Worm (Caenorhabditis elegans) whole organism, L3 larva: ENCODE data around the gene spp-21.

Experiments
- R02D3.7 ChIP-seq: fragments of 150-350 bp; optimal IDR thresholded peaks from 2 replicates; lab custom pipeline; 2014; ENCODE audit warnings: missing biosample characterization, missing genetic modification characterization
- ZK546.5 ChIP-seq: sonication (generic microtip); optimal IDR thresholded peaks from 2 replicates; lab custom pipeline; 2017; ENCODE audit warnings: missing biosample characterization, missing genetic modification characterization
- ama-1 ChIP-seq: fragments of 150-350 bp; optimal IDR thresholded peaks from 2 replicates; lab custom pipeline; 2018
- ceh-16 ChIP-seq: sonication (generic microtip); optimal IDR thresholded peaks from 2 replicates; lab custom pipeline; 2017; ENCODE audit warnings: missing biosample characterization, missing genetic modification characterization
- ceh-28 ChIP-seq: fragments of 150-350 bp; optimal IDR thresholded peaks from 2 replicates; lab custom pipeline; 2014; ENCODE audit warnings: missing biosample characterization, missing genetic modification reagents, missing genetic modification characterization
- ceh-9 ChIP-seq: sonication (generic microtip); optimal IDR thresholded peaks from 2 replicates; lab custom pipeline; 2018; ENCODE audit warnings: missing biosample characterization, missing genetic modification characterization
- daf-12 ChIP-seq: fragments of 150-350 bp; optimal IDR thresholded peaks from 2 replicates; lab custom pipeline; 2014; ENCODE audit warnings: missing biosample characterization, missing genetic modification reagents, missing genetic modification characterization
- egl-27 ChIP-seq: sonication (generic microtip); optimal IDR thresholded peaks from 4 replicates; lab custom pipeline; 2017; ENCODE audit warnings: missing biosample characterization, missing genetic modification reagents, missing genetic modification characterization
- egl-5 ChIP-seq: fragments of 150-350 bp; optimal IDR thresholded peaks from 2 replicates; lab custom pipeline; 2017; ENCODE audit warnings: missing biosample characterization, missing genetic modification reagents, missing genetic modification characterization, inconsistent platforms
- elt-1 ChIP-seq: fragments of 150-350 bp; optimal IDR thresholded peaks from 2 replicates; lab custom pipeline; 2014; ENCODE audit warnings: missing biosample characterization, missing genetic modification characterization
- elt-2 ChIP-seq: sonication (generic microtip); optimal IDR thresholded peaks from 2 replicates; lab custom pipeline; 2016; ENCODE audit warnings: missing genetic modification reagents, mild to moderate bottlenecking, missing genetic modification characterization, missing compliant biosample characterization
- fkh-10 ChIP-seq: sonication (generic microtip); optimal IDR thresholded peaks from 2 replicates; lab custom pipeline; 2017; ENCODE audit warnings: missing biosample characterization, missing genetic modification reagents, missing genetic modification characterization
- fkh-2 ChIP-seq: fragments of 150-350 bp; optimal IDR thresholded peaks from 2 replicates; lab custom pipeline; 2014; ENCODE audit warnings: missing biosample characterization, missing genetic modification reagents, missing genetic modification characterization
- hmg-11 ChIP-seq: sonication (generic microtip); optimal IDR thresholded peaks from 2 replicates; lab custom pipeline; 2016; ENCODE audit warnings: missing genetic modification characterization, missing compliant biosample characterization
- jun-1 ChIP-seq: fragments of 150-350 bp; optimal IDR thresholded peaks from 2 replicates; lab custom pipeline; 2014; ENCODE audit warnings: missing biosample characterization, missing genetic modification reagents, missing genetic modification characterization
- lin-15B ChIP-seq: fragments of 150-350 bp; optimal IDR thresholded peaks from 2 replicates; lab custom pipeline; 2014; ENCODE audit warnings: missing biosample characterization, missing genetic modification characterization
- lin-39 ChIP-seq: fragments of 150-350 bp; optimal IDR thresholded peaks from 2 replicates; lab custom pipeline; 2018; ENCODE audit warnings: missing biosample characterization, missing genetic modification reagents, missing genetic modification characterization
- lsy-12 ChIP-seq: sonication (generic microtip); optimal IDR thresholded peaks from 2 replicates; lab custom pipeline; 2016; ENCODE audit warnings: mild to moderate bottlenecking, missing genetic modification characterization, missing compliant biosample characterization
- mdl-1 ChIP-seq: fragments of 150-350 bp; optimal IDR thresholded peaks from 2 replicates; lab custom pipeline; 2014; ENCODE audit warnings: missing biosample characterization, missing genetic modification characterization
- nfya-1 ChIP-seq: sonication (generic microtip); optimal IDR thresholded peaks from 2 replicates; lab custom pipeline; 2017; ENCODE audit warnings: missing genetic modification characterization, mild to moderate bottlenecking, missing compliant biosample characterization, antibody characterized with exemption, moderate library complexity; ENCODE audit not compliant: insufficient read depth
- nhr-11 ChIP-seq: fragments of 150-350 bp; optimal IDR thresholded peaks from 2 replicates; lab custom pipeline; 2014; ENCODE audit warnings: missing biosample characterization, missing genetic modification characterization
- nhr-12 ChIP-seq: fragments of 150-350 bp; optimal IDR thresholded peaks from 2 replicates; lab custom pipeline; 2014; ENCODE audit warnings: missing biosample characterization, missing genetic modification characterization
- nhr-23 ChIP-seq: fragments of 150-350 bp; optimal IDR thresholded peaks from 2 replicates; lab custom pipeline; 2014; ENCODE audit warnings: missing biosample characterization, missing genetic modification reagents, missing genetic modification characterization
- nhr-237 ChIP-seq: fragments of 150-350 bp; optimal IDR thresholded peaks from 2 replicates; lab custom pipeline; 2014; ENCODE audit warnings: missing biosample characterization, missing genetic modification characterization
- nhr-25 ChIP-seq: sonication (generic microtip); optimal IDR thresholded peaks from 2 replicates; lab custom pipeline; 2017; ENCODE audit warnings: missing biosample characterization, missing genetic modification characterization
- nhr-43 ChIP-seq: sonication (generic microtip); optimal IDR thresholded peaks from 2 replicates; lab custom pipeline; 2016; ENCODE audit warnings: mild to moderate bottlenecking, missing genetic modification characterization, missing compliant biosample characterization; ENCODE audit not compliant: poor library complexity, severe bottlenecking
- nhr-76 ChIP-seq: fragments of 150-350 bp; sonication (generic microtip); optimal IDR thresholded peaks from 5 replicates; lab custom pipeline; 2014; ENCODE audit warnings: missing biosample characterization, missing genetic modification characterization
- nhr-77 ChIP-seq: fragments of 150-350 bp; optimal IDR thresholded peaks from 2 replicates; lab custom pipeline; 2014; ENCODE audit warnings: missing biosample characterization, missing genetic modification characterization
- pha-4 ChIP-seq: fragments of 150-350 bp; optimal IDR thresholded peaks from 2 replicates; lab custom pipeline; 2014; ENCODE audit warnings: missing biosample characterization, missing genetic modification reagents, missing genetic modification characterization
- pqm-1 ChIP-seq: fragments of 150-350 bp; optimal IDR thresholded peaks from 2 replicates; lab custom pipeline; 2017; ENCODE audit warnings: missing biosample characterization, missing genetic modification characterization, inconsistent platforms
- sea-2 ChIP-seq: fragments of 150-350 bp; sonication (generic microtip); optimal IDR thresholded peaks from 4 replicates; lab custom pipeline; 2014; ENCODE audit warnings: missing biosample characterization, missing genetic modification reagents, missing genetic modification characterization
- skn-1 ChIP-seq: fragments of 150-350 bp; optimal IDR thresholded peaks from 2 replicates; lab custom pipeline; 2014; ENCODE audit warnings: missing biosample characterization, missing genetic modification characterization
- snpc-4 ChIP-seq: fragments of 150-350 bp; optimal IDR thresholded peaks from 2 replicates; lab custom pipeline; 2014; ENCODE audit warnings: missing biosample characterization, missing genetic modification characterization
- tbx-2 ChIP-seq: sonication (generic microtip); optimal IDR thresholded peaks from 2 replicates; lab custom pipeline; 2016; ENCODE audit warnings: mild to moderate bottlenecking, missing genetic modification characterization, missing compliant biosample characterization
- unc-39 ChIP-seq: sonication (generic microtip); optimal IDR thresholded peaks from 4 replicates; lab custom pipeline; 2017; ENCODE audit warnings: missing biosample characterization, missing genetic modification characterization
- unc-62 ChIP-seq: fragments of 150-350 bp; sonication (generic microtip); optimal IDR thresholded peaks from 4 replicates; lab custom pipeline; 2014; ENCODE audit warnings: missing biosample characterization, missing genetic modification reagents, missing genetic modification characterization
- ztf-4 ChIP-seq: fragments of 150-350 bp; optimal IDR thresholded peaks from 2 replicates; lab custom pipeline; 2014; ENCODE audit warnings: missing biosample characterization, missing genetic modification characterization

The spp-21 gene

ce11 chrX:11465215-11465614 is 24.7 kb upstream of the spp-21 start, which contains the start of gene lin-14:
Gene lin-14, plus strand, starts transcription at chrX:11465560.
- TF ChIP-seq ama-1 (lab: Kevin White, UChicago), result no peak
- peak; percentile 75 for TF ChIP-seq pha-4 (tag; lab: Kevin White, UChicago)
- TF ChIP-seq nhr-237, result no peak
- TF ChIP-seq hmg-11 (tag; lab: Kevin White, UChicago), result peak; percentile 85
- peak; percentile 15 for TF ChIP-seq snpc-4 (tag; lab: Kevin White, UChicago)
- no peak for TF ChIP-seq nhr-77 (tag; lab: Kevin White, UChicago)
- TF ChIP-seq fkh-10, result no peak
- peak; percentile 5 for TF ChIP-seq egl-27
- TF ChIP-seq elt-2 (tag; lab: Kevin White, UChicago), result peak; percentile 69
- TF ChIP-seq ceh-16, result no peak
- no peak for TF ChIP-seq unc-39 (tag; lab: Kevin White, UChicago)
- no peak for TF ChIP-seq egl-5 (tag; lab: Kevin White, UChicago)
- TF ChIP-seq lin-39 (tag; lab: Kevin White, UChicago), result peak; percentile 87
- peak; percentile 32 for TF ChIP-seq R02D3.7 (tag; lab: Kevin White, UChicago)
- TF ChIP-seq nhr-25 (tag; lab: Kevin White, UChicago), result peak; percentile 76
- TF ChIP-seq nhr-23 (tag; lab: Kevin White, UChicago), result peak; percentile 82
- peak; percentile 23 for TF ChIP-seq daf-12 (tag; lab: Kevin White, UChicago)
- TF ChIP-seq pqm-1 (tag; lab: Kevin White, UChicago), result no peak
- peak; percentile 63 for TF ChIP-seq jun-1 (tag; lab: Kevin White, UChicago)
- peak; percentile 67 for TF ChIP-seq nfya-1 (tag; lab: Kevin White, UChicago)
- TF ChIP-seq ceh-28 (tag; lab: Kevin White, UChicago), result peak; percentile 21
- TF ChIP-seq lsy-12, result peak; percentile 49
- peak; percentile 76 for TF ChIP-seq nhr-43 (tag; lab: Kevin White, UChicago)
- peak; percentile 46 for TF ChIP-seq tbx-2 (tag; lab: Kevin White, UChicago)
- TF ChIP-seq skn-1 (tag; lab: Kevin White, UChicago), result peak; percentile 41
- no peak for TF ChIP-seq elt-1 (tag; lab: Kevin White, UChicago)
- no peak for TF ChIP-seq nhr-12

ce11 chrX:11466444-11467319 is 23.2 kb upstream of the spp-21 start:
- TF ChIP-seq hmg-11 (tag; lab: Kevin White, UChicago) (no peak), pha-4 (tag; lab: Kevin White, UChicago) (peak; percentile 83)
- TF ChIP-seq, all 47 proteins: peak for 1

ce11 chrX:11467320-11467732 is 22.6 kb upstream of the spp-21 start:
- TF ChIP-seq skn-1 (tag; lab: Kevin White, UChicago) (peak; percentile 56), nhr-23 (tag; lab: Kevin White, UChicago) (no peak), lsy-12 (peak; percentile 8), nhr-25 (tag; lab: Kevin White, UChicago) (no peak), sea-2 (GFP tag; lab: Kevin White, UChicago) (no peak), ceh-9 (tag; lab: Kevin White, UChicago) (no peak), snpc-4 (tag; lab: Kevin White, UChicago) (peak; percentile 65), ama-1 (lab: Kevin White, UChicago) (peak; percentile 20), lin-15B (tag; lab: Kevin White, UChicago) (peak; percentile 13), hmg-11 (tag; lab: Kevin White, UChicago) (peak; percentile 32), ZK546.5 (tag; lab: Kevin White, UChicago) (no peak), nhr-11 (tag; lab: Kevin White, UChicago) (peak; percentile 12), tbx-2 (tag; lab: Kevin White, UChicago) (peak; percentile 53), unc-39 (tag; lab: Kevin White, UChicago) (no peak), fkh-10 (peak; percentile 77), ztf-4 (peak; percentile 60), unc-62 (GFP tag; lab: Kevin White, UChicago) (peak; percentile 29), egl-5 (tag; lab: Kevin White, UChicago) (peak; percentile 30), egl-27 (peak; percentile 29), lin-39 (tag; lab: Kevin White, UChicago) (peak; percentile 90), elt-1 (tag; lab: Kevin White, UChicago) (no peak), pqm-1 (tag; lab: Kevin White, UChicago) (peak; percentile 25), nhr-77 (tag; lab: Kevin White, UChicago) (no peak), fkh-2 (tag; lab: Kevin White, UChicago) (peak; percentile 10), nfya-1 (tag; lab: Kevin White, UChicago) (peak; percentile 89), elt-2 (tag; lab: Kevin White, UChicago) (peak; percentile 49), jun-1 (tag; lab: Kevin White, UChicago) (peak; percentile 35), nhr-76 (tag; lab: Kevin White, UChicago) (no peak), pha-4 (tag; lab: Kevin White, UChicago) (peak; percentile 37), mdl-1 (peak; percentile 67)
